Fruit fly (Drosophila melanogaster): Measurements from ENCODE around the gene Nuf2.

Nuf2 gene

DNA sequence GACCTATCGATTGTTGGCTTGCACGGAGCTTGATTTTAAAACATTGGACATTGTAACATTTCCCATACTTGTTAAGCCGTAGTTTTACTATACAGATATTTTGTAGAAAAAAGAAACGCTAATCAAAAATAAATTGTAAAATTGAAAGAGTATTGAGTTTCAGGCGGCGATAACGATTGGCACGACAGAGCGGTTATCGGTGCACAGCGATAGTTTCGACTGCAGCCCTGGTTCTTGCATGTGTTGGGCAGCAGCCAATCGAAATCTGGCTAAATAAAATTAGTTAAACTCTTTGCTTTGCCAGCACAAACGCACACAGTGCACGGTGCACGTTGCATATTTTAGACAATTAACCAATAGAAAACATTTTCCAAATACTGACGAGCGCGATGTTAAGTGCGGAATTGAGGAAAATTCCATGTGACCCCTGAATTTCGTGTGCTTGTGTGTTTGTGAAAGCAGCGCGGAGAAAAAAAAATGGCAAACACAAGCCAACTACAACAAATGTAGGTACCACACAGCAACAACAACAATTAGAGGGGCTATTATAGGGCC lies 27.8 kb downstream of the Nuf2 start, which contains the start of gene milt (continued):
- no peak for TF ChIP-seq CG34376 (GFP tag; optimal IDR thresholded peaks at IDR 0.05)
- no peak for TF ChIP-seq cad (GFP tag; optimal IDR thresholded peaks at IDR 0.05)
- TF ChIP-seq CG4617 (GFP tag; optimal IDR thresholded peaks at IDR 0.05; ENCODE audit: borderline replicate concordance) = peak; percentile 78
- TF ChIP-seq dpn (GFP tag; optimal IDR thresholded peaks at IDR 0.05) = peak; percentile 15 to 24
- peak; percentile 85 for TF ChIP-seq CG16813 (GFP tag; IDR thresholded peaks at IDR 0.05; ENCODE audit: partially characterized antibody)
- no peak for TF ChIP-seq al (GFP tag; IDR thresholded peaks at IDR 0.05)
- no peak for TF ChIP-seq repo (GFP tag; optimal IDR thresholded peaks at IDR 0.05)
- TF ChIP-seq CG3995 (GFP tag; optimal IDR thresholded peaks at IDR 0.05) = no peak
- TF ChIP-seq Opbp (GFP tag; IDR thresholded peaks at IDR 0.05; ENCODE audit: partially characterized antibody) = peak; percentile 91
- peak; percentile 92 for TF ChIP-seq ato (GFP tag; IDR thresholded peaks at IDR 0.05; ENCODE audit: partially characterized antibody)
- TF ChIP-seq HLH3B (GFP tag; IDR thresholded peaks at IDR 0.05) = no peak
- TF ChIP-seq exex (tag; optimal IDR thresholded peaks at IDR 0.05) = peak; percentile 12
- no peak for TF ChIP-seq gcm (GFP tag; optimal IDR thresholded peaks at IDR 0.05)
- TF ChIP-seq emc (GFP tag; optimal IDR thresholded peaks at IDR 0.05) = peak; percentile 9
- peak; percentile 82 for TF ChIP-seq stwl (tag; optimal IDR thresholded peaks at IDR 0.05)
- peak; percentile 89 for TF ChIP-seq nerfin-2 (GFP tag; IDR thresholded peaks at IDR 0.05; ENCODE audit: partially characterized antibody)
- no peak for TF ChIP-seq CG7839 (tag; optimal IDR thresholded peaks at IDR 0.05)
- no peak for TF ChIP-seq CG6175 (GFP tag; IDR thresholded peaks at IDR 0.05)
- TF ChIP-seq ranshi (GFP tag; IDR thresholded peaks at IDR 0.05) = no peak
- peak; percentile 76 for TF ChIP-seq sna (GFP tag; IDR thresholded peaks at IDR 0.05; ENCODE audit: partially characterized antibody)
- no peak for TF ChIP-seq eve (GFP tag; optimal IDR thresholded peaks at IDR 0.05)
- TF ChIP-seq CG10654 (GFP tag; optimal IDR thresholded peaks at IDR 0.05) = no peak
- TF ChIP-seq CG14050 (GFP tag; IDR thresholded peaks at IDR 0.05) = no peak
- peak; percentile 22 for TF ChIP-seq Hsf (GFP tag; optimal IDR thresholded peaks at IDR 0.05)
- TF ChIP-seq CG12104 (GFP tag; optimal IDR thresholded peaks at IDR 0.05) = no peak
- TF ChIP-seq chn (GFP tag; optimal IDR thresholded peaks at IDR 0.05) = no peak
- TF ChIP-seq Adf1 (GFP tag; IDR thresholded peaks at IDR 0.05) = no peak; the same call in 1 of the 2 replicates
- no peak; the same call in 1 of the 2 replicates for TF ChIP-seq CG4360 (GFP tag; IDR thresholded peaks at IDR 0.05)
- peak; percentile 38 for TF ChIP-seq CG13624 (GFP tag; optimal IDR thresholded peaks at IDR 0.05)
- TF ChIP-seq cg (GFP tag; optimal IDR thresholded peaks at IDR 0.05) = no peak
- no peak for TF ChIP-seq nau (GFP tag; optimal IDR thresholded peaks at IDR 0.05)
- peak; percentile 35 for TF ChIP-seq CG2120 (GFP tag; optimal IDR thresholded peaks at IDR 0.05)
- no peak; the same call in 1 of the 2 replicates for TF ChIP-seq CG1024 (GFP tag; IDR thresholded peaks at IDR 0.05)
- no peak for TF ChIP-seq CG11695 (GFP tag; IDR thresholded peaks at IDR 0.05)
- TF ChIP-seq Gsc (GFP tag; IDR thresholded peaks at IDR 0.05) = no peak
- no peak for TF ChIP-seq CG4707 (GFP tag; optimal IDR thresholded peaks at IDR 0.05)
- TF ChIP-seq CG9727 (GFP tag; optimal IDR thresholded peaks at IDR 0.05) = no peak
- no peak for TF ChIP-seq nom (GFP tag; optimal IDR thresholded peaks at IDR 0.05)
- no peak for TF ChIP-seq CG4282 (GFP tag; optimal IDR thresholded peaks at IDR 0.05)
- 0 out of 2 replicates have a peak, but pooled peaks have one; percentile 3 for TF ChIP-seq NFAT (GFP tag; IDR thresholded peaks at IDR 0.05)
- TF ChIP-seq crp (GFP tag; optimal IDR thresholded peaks at IDR 0.05) = peak in 1 of 2 experiments; percentile 14
- TF ChIP-seq lmd (GFP tag; IDR thresholded peaks at IDR 0.05) = no peak
- TF ChIP-seq gsb (GFP tag; IDR thresholded peaks at IDR 0.05) = no peak
- TF ChIP-seq CG15696 (tag; optimal IDR thresholded peaks at IDR 0.05) = no peak
- no peak for TF ChIP-seq PHDP (tag; optimal IDR thresholded peaks at IDR 0.05)
- no peak for TF ChIP-seq fd3F (GFP tag; optimal IDR thresholded peaks at IDR 0.05)
- TF ChIP-seq CG15514 (GFP tag; optimal IDR thresholded peaks at IDR 0.05) = peak; percentile 40
- peak; percentile 53 for TF ChIP-seq phol (tag; optimal IDR thresholded peaks at IDR 0.05)
- TF ChIP-seq CG7271 (tag; optimal IDR thresholded peaks at IDR 0.05) = no peak
- TF ChIP-seq caup (GFP tag; optimal IDR thresholded peaks at IDR 0.05; ENCODE audit: severe bottlenecking) = no peak

All from whole organism, embryonic.